Fruit fly (Drosophila melanogaster) S2 (cell line): ENCODE data around the gene PGS1.

Experiments
- CG8478 ChIP-seq: fragments of >200 bp; optimal IDR thresholded peaks from 2 replicates; lab custom pipeline; 2018
- CTCF ChIP-seq, 2 experiments: fragments of >200 bp; optimal IDR thresholded peaks; 2 replicates each; lab custom pipeline; 2018

dm6 chr3R:18794051-18794450 is 48.2 kb upstream of the PGS1 start:
- TF ChIP-seq CG8478 (lab: Kevin White, UChicago) (no peak), CTCF (optimal IDR thresholded peaks at IDR 0.05; lab: Kevin White, UChicago) (no peak)
